Fruit fly (Drosophila melanogaster) whole organism, embryonic: ENCODE results near the gene upd2.

Source experiments
- Atf3 ChIP-seq: fragments of 200-800 bp; sonication (Bioruptor generic); optimal IDR thresholded peaks from 3 replicates; lab custom pipeline; 2016; ENCODE audit warnings: missing biosample characterization, missing genetic modification characterization
- B-H1 ChIP-seq: fragments of 200-800 bp; sonication (Bioruptor generic); IDR thresholded peaks from 3 replicates; pipeline ENCODE4 v1.3.6; 2022; ENCODE audit warnings: missing biosample characterization, missing genetic modification characterization
- CG10654 ChIP-seq: fragments of 200-800 bp; sonication (Bioruptor generic); optimal IDR thresholded peaks from 2 replicates; lab custom pipeline; 2016; ENCODE audit warnings: missing biosample characterization, missing genetic modification characterization
- CG11695 ChIP-seq: fragments of 200-800 bp; sonication (Bioruptor generic); IDR thresholded peaks from 3 replicates; pipeline ENCODE4 v1.3.6; 2022; ENCODE audit warnings: missing biosample characterization, missing genetic modification characterization
- CG11696 ChIP-seq: fragments of 200-800 bp; sonication (Bioruptor generic); IDR thresholded peaks from 2 replicates; pipeline ENCODE4 v1.3.6; 2022; ENCODE audit warnings: missing biosample characterization, missing genetic modification characterization
- CG12659 ChIP-seq: fragments of 200-800 bp; sonication (Bioruptor generic); optimal IDR thresholded peaks from 3 replicates; lab custom pipeline; 2017; ENCODE audit warnings: mild to moderate bottlenecking, missing biosample characterization, missing genetic modification reagents, missing genetic modification characterization
- CG15011 ChIP-seq: fragments of 200-800 bp; sonication (Bioruptor generic); optimal IDR thresholded peaks from 3 replicates; lab custom pipeline; 2018; ENCODE audit warnings: missing biosample characterization, mild to moderate bottlenecking, missing genetic modification characterization
- CG16813 ChIP-seq: fragments of 200-800 bp; sonication (Bioruptor generic); IDR thresholded peaks from 3 replicates; pipeline ENCODE4 v1.3.6; 2022; ENCODE audit warnings: missing biosample characterization, missing genetic modification characterization; ENCODE audit not compliant: partially characterized antibody
- CG17802 ChIP-seq: fragments of 200-800 bp; sonication (Bioruptor generic); optimal IDR thresholded peaks from 2 replicates; lab custom pipeline; 2018; ENCODE audit warnings: missing biosample characterization, mild to moderate bottlenecking, missing genetic modification characterization, moderate library complexity
- CG18599 ChIP-seq: fragments of 200-800 bp; sonication (Bioruptor generic); optimal IDR thresholded peaks from 3 replicates; lab custom pipeline; 2017; ENCODE audit warnings: missing biosample characterization, missing genetic modification characterization, mild to moderate bottlenecking, moderate library complexity, missing genetic modification reagents
- CG3995 ChIP-seq: fragments of 200-800 bp; sonication (Bioruptor generic); optimal IDR thresholded peaks from 3 replicates; lab custom pipeline; 2016; ENCODE audit warnings: missing biosample characterization, missing genetic modification characterization
- CG42726 ChIP-seq: fragments of 200-800 bp; sonication (Bioruptor generic); IDR thresholded peaks from 2 replicates; pipeline ENCODE4 v1.3.6; 2022; ENCODE audit warnings: missing biosample characterization, missing genetic modification characterization; ENCODE audit not compliant: partially characterized antibody
- CG4820 ChIP-seq: fragments of 200-800 bp; sonication (Bioruptor generic); optimal IDR thresholded peaks from 3 replicates; lab custom pipeline; 2016; ENCODE audit warnings: missing biosample characterization, missing genetic modification characterization
- CG5245 ChIP-seq: fragments of 200-800 bp; sonication (Bioruptor generic); optimal IDR thresholded peaks from 3 replicates; lab custom pipeline; 2016; ENCODE audit warnings: missing biosample characterization, missing genetic modification characterization
- CG6654 ChIP-seq: fragments of 200-800 bp; sonication (Bioruptor generic); optimal IDR thresholded peaks from 2 replicates; lab custom pipeline; 2017; ENCODE audit warnings: missing biosample characterization, mild to moderate bottlenecking, missing genetic modification characterization
- CG6791 ChIP-seq: fragments of 200-800 bp; sonication (Bioruptor generic); IDR thresholded peaks from 3 replicates; pipeline ENCODE4 v1.3.6; 2022; ENCODE audit warnings: missing biosample characterization, missing genetic modification characterization; ENCODE audit not compliant: partially characterized antibody
- CG7357 ChIP-seq: fragments of 200-800 bp; sonication (Bioruptor generic); IDR thresholded peaks from 3 replicates; pipeline ENCODE4 v1.3.6; 2022; ENCODE audit warnings: missing biosample characterization, missing genetic modification characterization
- CG7963 ChIP-seq: fragments of 200-800 bp; sonication (Bioruptor generic); IDR thresholded peaks from 3 replicates; pipeline ENCODE4 v1.3.6; 2022; ENCODE audit warnings: missing biosample characterization, missing genetic modification characterization; ENCODE audit not compliant: partially characterized antibody
- CrebB ChIP-seq: fragments of 200-800 bp; sonication (Bioruptor generic); optimal IDR thresholded peaks from 3 replicates; lab custom pipeline; 2018; ENCODE audit warnings: missing biosample characterization, mild to moderate bottlenecking, missing genetic modification characterization
- D ChIP-seq, 2 experiments: fragments of 200-800 bp in 1 of 2; fragments of >200 bp in 1 of 2; sonication (Bioruptor generic) in 1 of 2; optimal IDR thresholded peaks; 2 replicates in 1 of 2; 3 replicates in 1 of 2; lab custom pipeline; 2017; ENCODE audit warnings: mild to moderate bottlenecking in 1 of 2, missing biosample characterization in 1 of 2, missing genetic modification characterization in 1 of 2, missing genetic modification reagents in 1 of 2
- Dek ChIP-seq: fragments of 200-800 bp; sonication (Bioruptor generic); optimal IDR thresholded peaks from 3 replicates; lab custom pipeline; 2019; ENCODE audit warnings: missing biosample characterization, mild to moderate bottlenecking, missing genetic modification characterization, moderate library complexity
- Dip3 ChIP-seq: fragments of 200-800 bp; sonication (Bioruptor generic); optimal IDR thresholded peaks from 3 replicates; lab custom pipeline; 2016; ENCODE audit warnings: missing biosample characterization, missing genetic modification characterization
- Hey ChIP-seq: fragments of 200-800 bp; sonication (Bioruptor generic); optimal IDR thresholded peaks from 3 replicates; lab custom pipeline; 2018; ENCODE audit warnings: missing biosample characterization, mild to moderate bottlenecking, missing genetic modification characterization
- Jarid2 ChIP-seq: fragments of 200-800 bp; sonication (Bioruptor generic); optimal IDR thresholded peaks from 3 replicates; lab custom pipeline; 2017; ENCODE audit warnings: mild to moderate bottlenecking, missing biosample characterization, missing genetic modification reagents, missing genetic modification characterization
- Lhr ChIP-seq: fragments of 200-800 bp; sonication (Bioruptor generic); optimal IDR thresholded peaks from 3 replicates; lab custom pipeline; 2017; ENCODE audit warnings: mild to moderate bottlenecking, missing biosample characterization, missing genetic modification reagents, missing genetic modification characterization
- Lpt ChIP-seq: fragments of >200 bp; optimal IDR thresholded peaks from 2 replicates; lab custom pipeline; 2018; ENCODE audit warnings: missing biosample characterization, missing genetic modification characterization
- Med ChIP-seq: fragments of 200-800 bp; sonication (Bioruptor generic); peaks from one replicate; lab custom pipeline; 2016; ENCODE audit warnings: missing biosample characterization, missing genetic modification characterization, mild to moderate bottlenecking, inconsistent platforms, moderate library complexity
- Mes4 ChIP-seq: fragments of 200-800 bp; sonication (Bioruptor generic); optimal IDR thresholded peaks from 2 replicates; lab custom pipeline; 2016; ENCODE audit warnings: missing biosample characterization, missing genetic modification characterization
- Taf1 ChIP-seq: fragments of 200-800 bp; sonication (Bioruptor generic); IDR thresholded peaks from 2 replicates; pipeline ENCODE4 v1.3.6; 2022; ENCODE audit warnings: missing biosample characterization, missing genetic modification characterization
- aop ChIP-seq: fragments of 200-800 bp; sonication (Bioruptor generic); IDR thresholded peaks from 2 replicates; pipeline ENCODE4 v1.3.6; 2022; ENCODE audit warnings: missing biosample characterization, missing genetic modification characterization
- bbx ChIP-seq: fragments of 200-800 bp; sonication (Bioruptor generic); IDR thresholded peaks from 2 replicates; pipeline ENCODE4 v1.3.6; 2022; ENCODE audit warnings: missing biosample characterization, missing genetic modification characterization; ENCODE audit not compliant: partially characterized antibody
- dmrt99B ChIP-seq: fragments of 200-800 bp; sonication (Bioruptor generic); optimal IDR thresholded peaks from 2 replicates; lab custom pipeline; 2018; ENCODE audit warnings: missing biosample characterization, mild to moderate bottlenecking, missing genetic modification characterization, moderate library complexity
- fd102C ChIP-seq: fragments of 200-800 bp; sonication (Bioruptor generic); optimal IDR thresholded peaks from 2 replicates; lab custom pipeline; 2018; ENCODE audit warnings: missing biosample characterization, mild to moderate bottlenecking, missing genetic modification characterization, moderate library complexity
- grn ChIP-seq: fragments of 200-800 bp; sonication (Bioruptor generic); optimal IDR thresholded peaks from 3 replicates; lab custom pipeline; 2017; ENCODE audit warnings: missing biosample characterization, missing genetic modification characterization
- insv ChIP-seq, 2 experiments: fragments of 200-800 bp; sonication (Bioruptor generic); optimal IDR thresholded peaks; 3 replicates each; lab custom pipeline; 2016 to 2018; ENCODE audit warnings: missing biosample characterization in 2 of 2, missing genetic modification characterization in 2 of 2
- inv ChIP-seq: fragments of 200-800 bp; sonication (Bioruptor generic); IDR thresholded peaks from 2 replicates; pipeline ENCODE4 v1.3.6; 2022; ENCODE audit warnings: missing biosample characterization, missing genetic modification characterization; ENCODE audit not compliant: partially characterized antibody
- jigr1 ChIP-seq: fragments of 200-800 bp; sonication (Bioruptor generic); IDR thresholded peaks from 3 replicates; pipeline ENCODE4 v1.3.6; 2022; ENCODE audit warnings: missing biosample characterization, missing genetic modification characterization
- jing ChIP-seq: fragments of 200-800 bp; sonication (Bioruptor generic); optimal IDR thresholded peaks from 2 replicates; lab custom pipeline; 2018; ENCODE audit warnings: missing biosample characterization, mild to moderate bottlenecking, missing genetic modification characterization
- nerfin-1 ChIP-seq: fragments of 200-800 bp; sonication (Bioruptor generic); optimal IDR thresholded peaks from 3 replicates; lab custom pipeline; 2019; ENCODE audit warnings: missing biosample characterization, mild to moderate bottlenecking, missing genetic modification characterization, moderate library complexity
- oc ChIP-seq: fragments of 200-800 bp; sonication (Bioruptor generic); optimal IDR thresholded peaks from 2 replicates; lab custom pipeline; 2018; ENCODE audit warnings: missing biosample characterization, mild to moderate bottlenecking, missing genetic modification characterization, moderate library complexity
- pita ChIP-seq: fragments of 200-800 bp; sonication (Bioruptor generic); optimal IDR thresholded peaks from 2 replicates; lab custom pipeline; 2017; ENCODE audit warnings: missing biosample characterization, mild to moderate bottlenecking, missing genetic modification characterization
- sens-2 ChIP-seq: fragments of 200-800 bp; sonication (Bioruptor generic); IDR thresholded peaks from 2 replicates; pipeline ENCODE4 v1.3.6; 2022; ENCODE audit warnings: missing biosample characterization, missing genetic modification characterization
- stc ChIP-seq: fragments of 200-800 bp; sonication (Bioruptor generic); IDR thresholded peaks from 2 replicates; pipeline ENCODE4 v1.3.6; 2022; ENCODE audit warnings: missing biosample characterization, missing genetic modification characterization
- stwl ChIP-seq: fragments of 200-800 bp; sonication (Bioruptor generic); optimal IDR thresholded peaks from 3 replicates; lab custom pipeline; 2018; ENCODE audit warnings: missing biosample characterization, mild to moderate bottlenecking, missing genetic modification characterization, moderate library complexity
- twi ChIP-seq: fragments of 200-800 bp; optimal IDR thresholded peaks from 2 replicates; lab custom pipeline; 2019; ENCODE audit warnings: missing biosample characterization, mild to moderate bottlenecking, missing genetic modification characterization, moderate library complexity
- vfl ChIP-seq: fragments of 200-800 bp; sonication (Bioruptor generic); optimal IDR thresholded peaks from 2 replicates; lab custom pipeline; 2016; ENCODE audit warnings: missing biosample characterization, missing genetic modification characterization
- vvl ChIP-seq: fragments of 200-800 bp; sonication (Bioruptor generic); IDR thresholded peaks from 2 replicates; pipeline ENCODE4 v1.3.6; 2022; ENCODE audit warnings: missing biosample characterization, missing genetic modification characterization
- zen2 ChIP-seq: fragments of 200-800 bp; sonication (Bioruptor generic); IDR thresholded peaks from 3 replicates; pipeline ENCODE4 v1.3.6; 2022; ENCODE audit warnings: missing biosample characterization, missing genetic modification characterization; ENCODE audit not compliant: partially characterized antibody

The upd2 gene

DNA sequence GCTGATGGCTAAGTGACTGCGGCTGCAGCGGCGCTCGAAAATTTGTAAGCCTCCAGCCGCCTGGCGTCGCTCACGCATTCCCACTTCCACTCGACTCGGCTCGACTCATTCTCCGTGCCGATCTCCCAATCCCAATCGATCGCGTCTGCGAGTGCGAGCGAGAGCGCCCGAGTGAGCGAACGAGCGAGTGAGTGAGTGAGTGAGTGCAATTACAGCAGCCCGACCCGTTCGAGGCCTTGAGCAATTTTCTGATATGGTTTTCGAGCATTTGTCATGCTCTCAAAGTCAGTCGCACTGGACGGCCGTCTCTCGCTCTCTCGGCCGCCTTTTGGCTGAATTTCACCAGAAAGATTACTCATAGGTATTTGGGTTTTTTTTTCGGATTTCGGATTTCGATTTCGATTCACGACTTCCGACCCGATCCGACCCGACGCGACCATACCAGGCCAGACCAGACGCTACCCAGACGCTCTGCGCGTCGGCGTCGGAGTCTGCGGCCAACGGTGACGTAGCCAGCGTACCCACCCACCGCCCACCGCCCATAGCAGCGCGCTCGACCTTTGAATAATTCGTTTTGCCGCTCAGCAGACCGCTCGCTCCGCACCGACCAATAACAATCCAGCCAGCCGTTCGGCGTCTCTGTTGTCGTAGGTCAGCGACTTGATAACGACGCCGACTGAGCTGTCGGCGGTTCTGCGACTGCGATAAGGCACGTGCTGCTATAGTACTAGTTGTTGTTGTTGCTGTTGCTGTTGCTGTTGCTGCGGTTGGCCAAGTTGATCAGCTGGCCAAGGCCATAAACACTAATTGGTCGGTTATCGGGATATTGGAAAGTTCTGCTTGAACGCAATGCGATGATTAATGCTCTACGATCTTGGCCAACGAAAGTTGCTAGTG, 540 bp upstream of the upd2 start (continued):
- TF ChIP-seq CG6791 (GFP tag; lab: Robert Waterston, UW) (peak; percentile 54; the same call in 1 of the 3 replicates), CG16813 (GFP tag; lab: Robert Waterston, UW) (no peak; the same call in 2 of the 3 replicates), B-H1 (GFP tag; lab: Robert Waterston, UW) (no peak), zen2 (GFP tag; lab: Robert Waterston, UW) (no peak; the same call in 2 of the 3 replicates), Dek (tag; lab: Kevin White, UChicago) (no peak), nerfin-1 (tag; lab: Kevin White, UChicago) (no peak), grn (GFP tag; lab: Kevin White, UChicago) (peak; percentile 7), Taf1 (no peak), CG7963 (GFP tag; lab: Robert Waterston, UW) (0 out of 3 replicates have a peak, but pooled peaks have one; percentile 28), CG5245 (GFP tag; lab: Kevin White, UChicago) (no peak), Dip3 (GFP tag; lab: Kevin White, UChicago) (no peak), CG10654 (GFP tag; lab: Kevin White, UChicago) (no peak), Hey (no peak), CG11696 (GFP tag; lab: Robert Waterston, UW) (no peak), CG3995 (GFP tag; lab: Kevin White, UChicago) (no peak), fd102C (GFP tag; lab: Kevin White, UChicago) (no peak), CG15011 (no peak), D (optimal IDR thresholded peaks at IDR 0.05; lab: Kevin White, UChicago) (no peak), D (GFP tag; optimal IDR thresholded peaks at IDR 0.05; lab: Kevin White, UChicago) (no peak), insv (GFP tag; optimal IDR thresholded peaks at IDR 0.05; lab: Kevin White, UChicago) (no peak), dmrt99B (tag; lab: Kevin White, UChicago) (no peak), stc (GFP tag; lab: Robert Waterston, UW) (no peak), CG4820 (no peak), CG11695 (no peak), CG6654 (no peak), CG7357 (GFP tag; lab: Robert Waterston, UW) (no peak), Atf3 (no peak), sens-2 (GFP tag; lab: Robert Waterston, UW) (no peak), Med (GFP tag; lab: Kevin White, UChicago) (peak; percentile 88), inv (no peak), aop (GFP tag; lab: Robert Waterston, UW) (no peak), CG12659 (GFP tag; lab: Kevin White, UChicago) (no peak), CrebB (tag; lab: Kevin White, UChicago) (no peak), twi (no peak), CG17802 (tag; lab: Kevin White, UChicago) (no peak), oc (tag; lab: Kevin White, UChicago) (no peak), pita (GFP tag; lab: Kevin White, UChicago) (no peak), Mes4 (GFP tag; lab: Kevin White, UChicago) (no peak), vfl (GFP tag; lab: Kevin White, UChicago) (no peak), CG42726 (GFP tag; lab: Robert Waterston, UW) (no peak), vvl (GFP tag; lab: Robert Waterston, UW) (no peak), Lpt (GFP tag; lab: Kevin White, UChicago) (no peak), stwl (tag; lab: Kevin White, UChicago) (no peak), Jarid2 (GFP tag; lab: Kevin White, UChicago) (peak; percentile 20), bbx (GFP tag; lab: Robert Waterston, UW) (peak; percentile 67), Lhr (GFP tag; lab: Kevin White, UChicago) (no peak), CG18599 (GFP tag; lab: Kevin White, UChicago) (no peak), jing (GFP tag; lab: Kevin White, UChicago) (peak; percentile 7), jigr1 (GFP tag; lab: Robert Waterston, UW) (no peak)
